Fruit fly (Drosophila melanogaster) whole organism: ENCODE results near the gene CG32437.

Experiments
- CG8478 ChIP-seq: fragments of >200 bp; optimal IDR thresholded peaks from 2 replicates; lab custom pipeline; 2018; ENCODE audit warnings: inconsistent platforms
- EcR ChIP-seq, 2 experiments: fragments of >200 bp; optimal IDR thresholded peaks; 2 replicates each; lab custom pipeline; 2017; ENCODE audit warnings: missing biosample characterization in 2 of 2, missing genetic modification characterization in 2 of 2, missing genetic modification reagents in 2 of 2
- pan ChIP-seq: fragments of >200 bp; optimal IDR thresholded peaks from 2 replicates; lab custom pipeline; 2017
- psq ChIP-seq: fragments of >200 bp; optimal IDR thresholded peaks from 2 replicates; lab custom pipeline; 2017
- usp ChIP-seq: fragments of >200 bp; optimal IDR thresholded peaks from 2 replicates; lab custom pipeline; 2017; ENCODE audit warnings: missing biosample characterization, missing genetic modification characterization, mixed read lengths

DNA sequence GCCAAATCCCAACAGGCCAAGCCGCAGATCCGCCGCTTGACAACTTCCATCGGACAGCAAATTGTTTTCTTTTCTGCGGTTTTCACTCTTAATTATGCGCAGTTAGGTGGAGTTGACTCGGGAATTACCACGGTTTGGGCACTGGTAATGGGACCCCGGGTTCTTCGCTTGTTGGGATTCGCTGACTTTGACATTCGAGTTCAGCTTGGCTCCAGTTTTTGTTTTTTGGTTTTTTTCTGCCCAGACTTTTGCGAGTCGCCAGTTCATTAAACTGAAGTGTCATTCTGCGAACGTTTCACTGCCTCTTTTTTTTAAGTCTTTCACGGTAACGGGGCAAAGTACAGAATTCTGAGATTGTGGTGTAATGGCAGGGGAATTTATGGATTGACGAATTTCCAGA lies 31.3 kb downstream of the CG32437 start:
- TF ChIP-seq CG8478 (lab: Kevin White, UChicago) (no peak), EcR (GFP tag; optimal IDR thresholded peaks at IDR 0.05; lab: Kevin White, UChicago) (no peak), psq (lab: Kevin White, UChicago) (no peak), usp (GFP tag; lab: Kevin White, UChicago) (no peak), pan (no peak)
